Fruit fly (Drosophila melanogaster): ENCODE results near the gene Socs16D.

The Socs16D gene

DNA sequence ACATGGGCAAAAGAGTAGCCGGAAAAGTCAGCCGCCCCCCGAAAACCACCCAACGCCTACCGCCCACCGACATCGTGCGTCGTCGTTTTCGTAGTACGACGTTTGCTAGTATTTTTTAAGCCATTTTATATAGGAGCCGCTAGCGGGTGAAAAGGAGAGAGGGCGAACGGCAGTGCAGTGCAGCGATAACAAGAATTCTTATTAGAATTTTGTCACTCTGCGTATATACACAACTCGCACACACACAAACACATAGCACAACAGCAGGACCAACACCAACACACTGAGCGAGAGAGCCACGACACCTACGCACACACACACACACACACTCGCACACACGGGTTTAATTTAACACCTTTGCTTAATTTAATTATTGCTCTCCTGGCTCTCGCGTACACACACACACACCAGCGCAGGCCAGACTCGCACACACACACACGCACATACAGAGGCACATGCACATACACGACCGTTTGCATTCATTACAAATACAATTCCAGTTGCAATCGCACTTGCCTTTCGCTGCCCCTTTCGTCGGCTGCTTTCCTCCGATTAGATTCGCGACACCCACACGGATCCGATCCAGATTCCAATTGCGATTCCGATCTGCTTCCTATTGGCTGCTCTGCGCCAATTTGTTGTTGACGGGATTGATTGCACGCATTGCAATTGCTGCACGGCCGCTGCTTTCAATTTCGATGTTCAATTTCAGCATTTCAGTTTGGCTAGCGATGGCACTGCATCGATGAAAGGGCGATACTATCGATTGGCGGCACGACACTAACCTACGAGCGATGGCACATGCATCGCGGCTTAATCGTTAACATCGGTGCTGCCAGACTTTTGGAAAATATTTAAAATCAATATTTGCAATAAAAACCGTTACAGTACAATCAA is at the start of gene Socs16D:
Socs16D (minus strand) TSS at position 758 of the 897 bp plus-strand sequence.
- no peak for TF ChIP-seq EcR (GFP tag; optimal IDR thresholded peaks at IDR 0.05)
- TF ChIP-seq CG8478 (optimal IDR thresholded peaks at IDR 0.05): peak; percentile 80
- peak; percentile 81 for TF ChIP-seq Dll (optimal IDR thresholded peaks at IDR 0.05)

DNA sequence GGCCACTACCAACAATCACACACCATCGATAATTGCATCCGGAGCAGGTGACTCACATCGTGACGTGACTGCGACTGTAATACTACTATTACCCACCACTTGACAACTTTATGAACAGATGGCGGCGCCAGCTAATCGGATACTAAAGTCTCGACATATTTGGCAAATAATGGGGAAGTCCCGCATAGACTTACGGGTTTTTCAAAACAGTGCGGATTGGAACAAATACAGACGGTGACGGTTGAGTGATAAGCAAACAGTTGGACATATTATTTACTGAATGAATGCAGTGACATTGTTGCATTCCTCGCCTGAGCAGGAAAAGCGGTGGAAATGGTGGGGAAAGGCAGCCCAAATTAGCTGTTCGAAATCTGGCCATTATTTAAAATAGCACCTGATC is 49.2 kb upstream of the Socs16D start:
- TF ChIP-seq pan (optimal IDR thresholded peaks at IDR 0.05) (no peak), psq (optimal IDR thresholded peaks at IDR 0.05) (no peak), EcR (GFP tag; optimal IDR thresholded peaks at IDR 0.05) (no peak), usp (GFP tag; optimal IDR thresholded peaks at IDR 0.05) (no peak), CG8478 (optimal IDR thresholded peaks at IDR 0.05) (no peak), Dll (optimal IDR thresholded peaks at IDR 0.05) (no peak)

DNA sequence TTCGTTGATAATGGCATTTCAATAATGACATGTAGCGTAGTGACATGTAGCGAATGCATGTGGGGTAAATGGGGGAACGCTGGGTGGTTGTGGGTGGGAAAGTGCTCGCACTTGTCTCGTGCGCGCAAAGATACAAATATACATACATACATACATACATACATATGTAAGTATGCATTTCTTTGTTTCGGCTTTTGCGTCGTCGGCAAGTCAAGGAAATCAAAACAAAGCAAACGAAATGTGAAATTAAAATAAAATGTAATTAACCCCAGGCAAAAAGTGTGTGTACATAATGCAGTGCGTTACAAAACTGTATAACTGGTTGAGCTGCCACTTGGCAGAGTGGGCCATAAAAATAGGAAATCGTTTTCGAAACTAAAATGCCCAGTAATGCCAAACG is 48.3 kb upstream of the Socs16D start:
- TF ChIP-seq CG8478 (optimal IDR thresholded peaks at IDR 0.05): no peak
- TF ChIP-seq usp (GFP tag; optimal IDR thresholded peaks at IDR 0.05): no peak
- TF ChIP-seq psq (optimal IDR thresholded peaks at IDR 0.05): no peak

DNA sequence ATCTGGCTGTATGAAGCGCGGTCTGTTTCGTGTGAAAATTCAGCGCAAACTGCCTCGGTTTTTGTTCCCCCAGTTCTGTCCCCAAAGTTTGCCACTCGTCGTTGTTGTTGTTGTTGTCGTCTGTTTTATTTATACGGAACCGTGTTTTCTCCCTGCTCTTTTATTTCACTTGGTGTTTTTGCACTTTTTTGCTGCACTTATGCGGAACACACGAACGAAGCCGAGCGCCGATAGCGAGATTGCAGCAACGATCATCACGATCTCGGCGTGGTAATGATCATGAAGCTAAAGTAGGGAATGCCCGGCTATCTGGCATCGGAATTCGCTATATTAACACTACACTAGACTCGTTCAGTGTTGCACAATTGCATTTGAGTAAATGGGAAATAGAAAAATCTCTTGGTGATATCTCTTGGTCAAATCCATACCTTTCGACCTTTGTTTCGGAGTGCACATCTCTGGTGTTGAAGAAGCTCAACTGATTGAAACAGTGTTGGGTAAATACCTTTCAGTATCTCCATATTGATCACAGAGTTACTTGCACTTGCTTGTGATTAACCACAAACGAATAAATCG is 47.7 kb upstream of the Socs16D start:
- TF ChIP-seq psq (optimal IDR thresholded peaks at IDR 0.05) (no peak), usp (GFP tag; optimal IDR thresholded peaks at IDR 0.05) (no peak), Dll (optimal IDR thresholded peaks at IDR 0.05) (no peak), EcR (GFP tag; optimal IDR thresholded peaks at IDR 0.05) (no peak), pan (optimal IDR thresholded peaks at IDR 0.05) (peak; percentile 54), CG8478 (optimal IDR thresholded peaks at IDR 0.05) (no peak)

DNA sequence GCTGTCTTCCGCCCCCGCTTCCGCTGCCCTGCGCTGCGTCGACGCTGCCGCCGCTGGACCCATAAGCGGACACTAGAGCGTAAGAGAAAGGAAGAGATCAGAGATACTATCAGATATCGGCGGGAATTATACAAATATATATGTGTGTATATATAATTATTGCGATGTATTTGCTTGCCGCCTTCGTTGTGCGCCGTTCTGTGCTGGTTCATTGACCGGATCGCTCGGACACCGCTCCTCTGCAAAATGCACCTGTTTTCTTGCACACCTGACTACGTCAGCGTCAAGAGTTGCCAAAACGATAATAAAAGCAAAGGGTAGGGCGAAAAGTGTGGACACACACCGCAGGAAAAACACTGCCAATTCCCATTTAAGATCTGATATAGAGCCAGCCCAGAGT is 46.0 kb upstream of the Socs16D start:
- TF ChIP-seq Dll (optimal IDR thresholded peaks at IDR 0.05) (no peak), EcR (GFP tag; optimal IDR thresholded peaks at IDR 0.05) (peak in 1 of 2 experiments; percentile 55), CG8478 (optimal IDR thresholded peaks at IDR 0.05) (no peak), psq (optimal IDR thresholded peaks at IDR 0.05) (no peak)

DNA sequence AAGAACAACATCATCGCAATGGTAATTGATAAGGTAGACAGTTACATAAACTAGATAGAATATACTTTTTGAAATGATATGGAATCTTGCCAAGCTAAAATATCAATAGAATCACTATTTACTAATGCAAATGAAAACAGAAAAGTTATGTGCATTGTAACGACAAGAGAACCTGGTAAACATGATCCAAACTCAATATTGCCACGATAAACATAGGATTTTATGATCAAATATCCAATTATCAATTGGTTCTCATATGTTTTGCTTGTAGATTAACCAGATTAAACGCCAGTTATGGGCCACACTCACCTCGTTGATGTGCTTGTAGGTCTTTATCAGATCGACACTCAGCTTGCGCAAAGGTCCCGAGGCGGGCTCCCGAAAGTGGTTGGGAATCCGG is 44.9 kb upstream of the Socs16D start:
- no peak for TF ChIP-seq psq (optimal IDR thresholded peaks at IDR 0.05)
- no peak for TF ChIP-seq CG8478 (optimal IDR thresholded peaks at IDR 0.05)
- no peak for TF ChIP-seq EcR (GFP tag; optimal IDR thresholded peaks at IDR 0.05)
- TF ChIP-seq pan (optimal IDR thresholded peaks at IDR 0.05): no peak
- no peak for TF ChIP-seq Dll (optimal IDR thresholded peaks at IDR 0.05)
- TF ChIP-seq usp (GFP tag; optimal IDR thresholded peaks at IDR 0.05): no peak

DNA sequence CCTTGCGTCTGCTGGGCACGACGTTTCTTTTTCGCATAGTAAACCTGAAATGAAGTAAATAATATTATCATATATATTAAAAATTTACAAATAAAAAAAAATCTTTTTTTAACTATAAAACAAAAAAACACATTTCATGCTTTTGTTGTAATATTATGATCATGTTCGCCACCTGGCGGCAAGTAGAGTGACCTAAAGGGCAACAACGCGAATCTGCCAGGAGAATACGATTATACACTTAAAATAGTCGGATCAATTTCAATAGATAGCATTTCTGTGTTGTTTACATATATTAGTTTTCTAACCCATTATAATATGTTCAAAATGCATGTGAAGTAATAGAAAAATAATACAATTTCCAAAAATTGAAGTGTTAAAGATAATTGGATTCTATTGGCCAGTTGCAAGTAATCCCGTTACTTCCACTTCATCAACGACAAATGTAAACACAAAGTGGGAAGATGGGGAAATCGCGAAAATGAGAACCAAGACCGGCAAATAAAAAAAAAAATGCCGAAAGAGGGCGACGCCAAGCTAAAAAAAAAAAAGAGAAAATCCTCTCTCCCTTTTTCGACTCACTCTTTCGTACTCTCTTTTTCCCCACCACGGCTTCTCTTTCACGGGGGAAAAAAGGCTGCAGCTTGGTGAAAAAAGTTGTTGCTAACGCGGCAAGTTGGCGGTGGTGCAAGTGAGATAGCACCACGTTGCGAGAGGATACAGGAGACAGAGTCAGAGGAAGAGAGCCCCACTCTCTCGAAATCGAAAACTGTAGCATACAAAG is 43.4 kb upstream of the Socs16D start:
- no peak for TF ChIP-seq pan (optimal IDR thresholded peaks at IDR 0.05)
- TF ChIP-seq Dll (optimal IDR thresholded peaks at IDR 0.05): no peak
- TF ChIP-seq CG8478 (optimal IDR thresholded peaks at IDR 0.05): no peak

DNA sequence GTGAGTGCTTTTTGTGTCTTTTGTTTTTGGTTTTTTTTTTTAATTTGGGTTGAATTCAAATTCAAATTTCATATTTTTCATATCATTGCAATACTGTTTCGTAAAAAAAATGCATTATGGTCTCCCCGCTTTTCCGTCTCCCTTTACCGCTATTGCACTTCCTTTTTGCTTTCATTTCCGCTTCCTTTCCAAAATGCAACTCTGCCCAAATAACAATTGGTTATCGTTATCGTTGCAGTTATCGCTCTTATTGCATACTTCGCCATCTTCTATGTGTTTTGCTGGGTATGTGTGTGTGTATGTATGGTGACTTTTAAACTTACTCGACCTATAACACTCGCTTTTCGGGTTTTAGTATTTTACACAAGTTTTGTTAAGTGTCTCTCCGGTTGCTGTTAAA is 37.7 kb upstream of the Socs16D start:
- TF ChIP-seq psq (optimal IDR thresholded peaks at IDR 0.05): no peak

DNA sequence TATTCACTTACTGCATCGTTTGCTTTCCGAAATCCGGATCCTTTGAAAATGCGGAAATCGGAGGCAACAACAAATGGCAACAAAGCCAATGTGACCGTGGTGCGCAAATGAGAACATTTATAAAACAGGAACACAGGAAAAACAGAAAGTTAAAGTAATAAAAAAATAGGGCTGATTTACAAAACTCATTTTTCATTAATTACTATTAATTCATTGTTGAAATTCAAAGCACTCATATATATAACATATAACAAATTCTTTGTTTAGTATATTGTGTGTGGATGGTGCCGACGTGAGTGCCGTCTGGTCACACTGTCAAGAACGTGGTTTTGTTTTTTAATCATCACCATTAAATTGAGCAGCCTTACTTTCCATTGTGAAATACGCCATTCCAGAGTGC is 33.3 kb upstream of the Socs16D start, which contains the start of the genes Arp8 and CG6769:
Arp8 (minus strand) TSS at position 90 of the 400 bp plus-strand sequence.
CG6769 (plus strand) TSS at position 292 of the 400 bp plus-strand sequence.
- TF ChIP-seq usp (GFP tag; optimal IDR thresholded peaks at IDR 0.05) (no peak), psq (optimal IDR thresholded peaks at IDR 0.05) (no peak), EcR (GFP tag; optimal IDR thresholded peaks at IDR 0.05) (no peak), Dll (optimal IDR thresholded peaks at IDR 0.05) (no peak)

DNA sequence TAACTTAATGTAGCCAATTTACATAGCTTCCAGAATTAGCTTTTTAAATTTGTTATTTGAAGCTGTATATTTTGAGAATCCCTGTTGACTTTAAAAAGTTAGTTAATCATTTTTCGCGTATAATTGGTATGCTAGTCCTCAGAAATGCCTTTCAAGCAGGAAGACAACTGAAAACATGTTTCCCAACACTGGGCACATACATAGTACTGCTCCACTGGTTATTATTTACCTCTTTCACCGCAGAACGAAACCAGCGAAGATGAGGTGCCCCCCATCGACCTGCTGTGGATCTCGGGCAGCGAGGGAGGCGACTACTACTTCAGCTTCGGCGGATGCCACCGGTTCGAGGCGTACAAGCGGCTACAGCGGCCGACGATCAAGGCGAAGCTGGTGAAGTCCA is 30.4 kb upstream of the Socs16D start:
- TF ChIP-seq pan (optimal IDR thresholded peaks at IDR 0.05) (no peak), psq (optimal IDR thresholded peaks at IDR 0.05) (no peak), usp (GFP tag; optimal IDR thresholded peaks at IDR 0.05) (no peak), EcR (GFP tag; optimal IDR thresholded peaks at IDR 0.05) (no peak), Dll (optimal IDR thresholded peaks at IDR 0.05) (no peak), CG8478 (optimal IDR thresholded peaks at IDR 0.05) (no peak)

DNA sequence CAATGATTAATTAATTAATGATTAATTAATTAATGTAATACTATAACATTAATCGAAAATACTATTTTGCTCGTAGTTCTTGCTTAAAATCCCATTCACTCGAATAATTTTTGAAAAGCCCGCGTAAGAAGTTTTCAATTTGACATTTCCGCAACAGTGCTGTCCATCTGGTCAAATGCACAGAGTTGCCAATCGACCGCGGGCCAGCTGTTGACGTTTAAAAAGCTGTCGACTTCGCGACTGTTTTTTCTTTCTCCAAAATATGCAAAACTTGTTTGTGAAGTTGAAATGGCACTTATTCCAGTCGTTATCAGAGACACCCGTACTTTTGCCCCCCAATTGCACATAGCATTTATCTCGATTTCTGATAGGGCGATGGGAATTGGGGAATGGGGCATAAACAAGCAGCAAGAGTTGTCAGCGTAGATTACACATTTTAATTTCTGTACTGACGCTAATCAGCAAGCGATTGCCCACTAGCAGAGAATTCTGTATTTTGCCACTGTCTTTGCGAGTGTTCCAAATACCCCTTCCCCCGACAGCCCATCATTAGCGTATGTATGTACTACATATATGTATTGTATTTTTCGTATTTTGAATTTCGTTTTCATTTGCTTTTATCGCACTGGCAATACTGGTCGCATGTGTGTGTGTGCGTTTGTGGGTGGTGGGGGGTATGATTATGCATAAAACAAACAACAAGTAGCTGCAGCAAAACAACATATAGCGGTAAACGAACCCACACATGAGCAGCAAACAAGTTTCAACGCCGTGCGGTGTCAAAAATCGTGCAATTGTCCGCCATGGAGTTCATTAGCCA is 29.3 kb upstream of the Socs16D start, which contains the start of gene Srx:
Srx (plus strand) TSS at position 517 of the 820 bp plus-strand sequence.
- TF ChIP-seq CG8478 (optimal IDR thresholded peaks at IDR 0.05) (no peak), usp (GFP tag; optimal IDR thresholded peaks at IDR 0.05) (no peak), pan (optimal IDR thresholded peaks at IDR 0.05) (no peak), psq (optimal IDR thresholded peaks at IDR 0.05) (no peak), Dll (optimal IDR thresholded peaks at IDR 0.05) (no peak), EcR (GFP tag; optimal IDR thresholded peaks at IDR 0.05) (no peak)

DNA sequence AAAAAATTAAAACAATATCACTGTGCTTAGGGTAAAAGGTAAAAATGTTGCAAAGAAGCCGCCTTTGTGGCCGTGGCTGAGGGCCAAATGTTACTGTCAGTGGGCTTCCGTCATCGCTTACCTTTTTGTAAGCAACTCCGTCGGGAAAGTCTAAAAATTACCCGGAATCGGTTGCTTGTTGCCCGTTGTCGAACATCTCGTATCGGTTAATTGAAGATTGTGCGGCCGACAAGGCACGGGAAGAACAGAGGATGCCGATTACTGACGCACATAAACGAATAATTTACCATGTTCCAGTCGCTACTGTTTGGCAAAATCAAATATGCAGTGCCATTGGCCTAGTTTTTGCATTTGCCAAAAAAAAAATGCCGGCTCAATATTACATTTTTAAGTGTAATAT is 28.7 kb upstream of the Socs16D start, which contains the start of gene Mco4:
Mco4 (minus strand) TSS at position 101 of the 400 bp plus-strand sequence.
- no peak for TF ChIP-seq EcR (GFP tag; optimal IDR thresholded peaks at IDR 0.05)
- no peak for TF ChIP-seq pan (optimal IDR thresholded peaks at IDR 0.05)
- TF ChIP-seq psq (optimal IDR thresholded peaks at IDR 0.05): no peak
- TF ChIP-seq Dll (optimal IDR thresholded peaks at IDR 0.05): no peak
- TF ChIP-seq CG8478 (optimal IDR thresholded peaks at IDR 0.05): no peak
- TF ChIP-seq usp (GFP tag; optimal IDR thresholded peaks at IDR 0.05): no peak

Data from whole organism.